Fruit fly (Drosophila melanogaster) whole organism, wandering third instar larva: ENCODE measurements around the gene CG44476.

Experiments
- Dif ChIP-seq: fragments of 200-275, 200-300 bp; sonication (Bioruptor generic); optimal IDR thresholded peaks from 2 replicates; lab custom pipeline; 2018; ENCODE audit warnings: missing biosample characterization, missing genetic modification characterization; ENCODE audit not compliant: partially characterized antibody
- Jra ChIP-seq: sonication (Bioruptor generic); optimal IDR thresholded peaks from 2 replicates; lab custom pipeline; 2016; ENCODE audit warnings: missing biosample characterization, missing genetic modification characterization
- sage ChIP-seq: fragments of 200-800 bp; sonication (Bioruptor generic); optimal IDR thresholded peaks from 2 replicates; lab custom pipeline; 2016; ENCODE audit warnings: missing biosample characterization, mild to moderate bottlenecking, missing genetic modification characterization
- usp ChIP-seq: fragments of >200 bp; optimal IDR thresholded peaks from 2 replicates; lab custom pipeline; 2017; ENCODE audit warnings: missing biosample characterization, missing genetic modification characterization

DNA sequence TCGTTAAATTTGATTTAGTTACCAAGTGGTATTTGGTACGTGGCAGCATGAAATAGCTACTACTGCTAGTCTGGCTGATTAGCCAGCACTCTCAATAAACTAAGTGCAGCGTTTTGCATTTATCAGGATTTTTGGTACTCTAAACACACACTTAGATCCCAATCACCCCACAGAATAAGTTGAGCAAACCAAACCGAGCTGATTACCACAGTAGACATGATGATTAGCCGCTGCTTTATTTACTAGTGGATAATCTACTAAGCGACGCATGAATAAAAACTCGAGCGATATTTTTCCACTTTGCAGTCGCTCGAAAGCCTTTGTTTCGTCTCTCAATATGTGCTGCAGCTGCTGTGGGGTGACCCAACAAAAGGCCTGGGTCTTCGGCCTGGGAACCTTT is 31.7 kb downstream of the CG44476 start, which contains the start of gene ninaD:
- TF ChIP-seq Dif: no peak
- TF ChIP-seq usp: no peak
- TF ChIP-seq sage (GFP tag; lab: Kevin White, UChicago): no peak
- TF ChIP-seq Jra (GFP tag; lab: Kevin White, UChicago): no peak
